Fruit fly (Drosophila melanogaster) whole organism, embryonic: ENCODE data around the gene CG2540.

Source experiments
- Atf6 ChIP-seq: fragments of 200-800 bp; sonication (Bioruptor generic); IDR thresholded peaks from 2 replicates; pipeline ENCODE4 v1.3.6; 2022; ENCODE audit warnings: missing biosample characterization, missing genetic modification characterization
- Bgb ChIP-seq: fragments of 200-800 bp; sonication (Bioruptor generic); IDR thresholded peaks from 2 replicates; pipeline ENCODE4 v1.3.6; 2022; ENCODE audit warnings: missing biosample characterization, missing genetic modification characterization; ENCODE audit not compliant: partially characterized antibody
- C15 ChIP-seq: fragments of 200-800 bp; sonication (Bioruptor generic); IDR thresholded peaks from 3 replicates; pipeline ENCODE4 v1.3.6; 2022; ENCODE audit warnings: missing biosample characterization, missing genetic modification characterization
- CG12071 ChIP-seq: fragments of 200-800 bp; sonication (Bioruptor generic); optimal IDR thresholded peaks from 3 replicates; lab custom pipeline; 2018; ENCODE audit warnings: missing biosample characterization, mild to moderate bottlenecking, missing genetic modification characterization
- CG1647 ChIP-seq: fragments of 200-800 bp; sonication (Bioruptor generic); optimal IDR thresholded peaks from 3 replicates; lab custom pipeline; 2016; ENCODE audit warnings: missing biosample characterization, missing genetic modification characterization
- CG17568 ChIP-seq: fragments of 200-800 bp; sonication (Bioruptor generic); optimal IDR thresholded peaks from 2 replicates; lab custom pipeline; 2018; ENCODE audit warnings: missing biosample characterization, mild to moderate bottlenecking, missing genetic modification characterization, moderate library complexity
- CG2120 ChIP-seq: fragments of 200-800 bp; sonication (Bioruptor generic); optimal IDR thresholded peaks from 3 replicates; lab custom pipeline; 2016; ENCODE audit warnings: missing biosample characterization, missing genetic modification characterization
- CG34376 ChIP-seq: fragments of 200-800 bp; sonication (Bioruptor generic); optimal IDR thresholded peaks from 2 replicates; lab custom pipeline; 2018; ENCODE audit warnings: missing biosample characterization, mild to moderate bottlenecking, missing genetic modification characterization
- CG3995 ChIP-seq: fragments of 200-800 bp; sonication (Bioruptor generic); optimal IDR thresholded peaks from 3 replicates; lab custom pipeline; 2016; ENCODE audit warnings: missing biosample characterization, missing genetic modification characterization
- CG43689 ChIP-seq: fragments of 200-800 bp; sonication (Bioruptor generic); IDR thresholded peaks from 2 replicates; pipeline ENCODE4 v1.3.6; 2022; ENCODE audit warnings: missing biosample characterization, missing genetic modification characterization
- CG4404 ChIP-seq: fragments of 200-800 bp; sonication (Bioruptor generic); IDR thresholded peaks from 2 replicates; pipeline ENCODE4 v1.3.6; 2022; ENCODE audit warnings: missing biosample characterization, missing genetic modification characterization
- CG4820 ChIP-seq: fragments of 200-800 bp; sonication (Bioruptor generic); optimal IDR thresholded peaks from 3 replicates; lab custom pipeline; 2016; ENCODE audit warnings: missing biosample characterization, missing genetic modification characterization
- CG5953 ChIP-seq: fragments of 200-800 bp; sonication (Bioruptor generic); IDR thresholded peaks from 2 replicates; pipeline ENCODE4 v1.3.6; 2022; ENCODE audit warnings: missing biosample characterization, missing genetic modification characterization
- CG6683 ChIP-seq: fragments of 200-800 bp; sonication (Bioruptor generic); optimal IDR thresholded peaks from 2 replicates; lab custom pipeline; 2017; ENCODE audit warnings: missing biosample characterization, mild to moderate bottlenecking, missing genetic modification characterization, missing genetic modification reagents
- CG6813 ChIP-seq: fragments of 200-800 bp; sonication (Bioruptor generic); optimal IDR thresholded peaks from 2 replicates; lab custom pipeline; 2017; ENCODE audit warnings: missing biosample characterization, missing genetic modification characterization, mild to moderate bottlenecking, moderate library complexity, missing genetic modification reagents
- CG7963 ChIP-seq: fragments of 200-800 bp; sonication (Bioruptor generic); IDR thresholded peaks from 3 replicates; pipeline ENCODE4 v1.3.6; 2022; ENCODE audit warnings: missing biosample characterization, missing genetic modification characterization; ENCODE audit not compliant: partially characterized antibody
- CG7987 ChIP-seq: fragments of 200-800 bp; sonication (Bioruptor generic); optimal IDR thresholded peaks from 2 replicates; lab custom pipeline; 2018; ENCODE audit warnings: missing biosample characterization, mild to moderate bottlenecking, missing genetic modification characterization, moderate library complexity
- CG9727 ChIP-seq: fragments of 200-800 bp; sonication (Bioruptor generic); optimal IDR thresholded peaks from 3 replicates; lab custom pipeline; 2017; ENCODE audit warnings: missing biosample characterization, mild to moderate bottlenecking, missing genetic modification characterization
- CG9817 ChIP-seq: fragments of 200-800 bp; sonication (Bioruptor generic); optimal IDR thresholded peaks from 2 replicates; lab custom pipeline; 2018; ENCODE audit warnings: missing biosample characterization, mild to moderate bottlenecking, missing genetic modification characterization, moderate library complexity
- CTCF ChIP-seq: fragments of 200-800 bp; sonication (Bioruptor generic); optimal IDR thresholded peaks from 2 replicates; lab custom pipeline; 2017; ENCODE audit warnings: missing biosample characterization, mild to moderate bottlenecking, missing genetic modification characterization, moderate library complexity
- Deaf1 ChIP-seq: fragments of 200-800 bp; optimal IDR thresholded peaks from 3 replicates; lab custom pipeline; 2019; ENCODE audit warnings: missing biosample characterization, mild to moderate bottlenecking, missing genetic modification characterization, moderate library complexity
- E2f1 ChIP-seq: fragments of 200-800 bp; sonication (Bioruptor generic); IDR thresholded peaks from 2 replicates; pipeline ENCODE4 v1.3.6; 2022; ENCODE audit warnings: missing biosample characterization, missing genetic modification characterization
- Ets65A ChIP-seq: fragments of 200-800 bp; sonication (Bioruptor generic); peaks from one replicate; lab custom pipeline; 2016; ENCODE audit warnings: missing biosample characterization, missing genetic modification characterization
- Fer1 ChIP-seq: fragments of 200-800 bp; sonication (Bioruptor generic); optimal IDR thresholded peaks from 2 replicates; lab custom pipeline; 2017; ENCODE audit warnings: missing biosample characterization, mild to moderate bottlenecking, missing genetic modification characterization
- Hey ChIP-seq: fragments of 200-800 bp; sonication (Bioruptor generic); optimal IDR thresholded peaks from 3 replicates; lab custom pipeline; 2018; ENCODE audit warnings: missing biosample characterization, mild to moderate bottlenecking, missing genetic modification characterization
- Hmr ChIP-seq: fragments of 200-800 bp; sonication (Bioruptor generic); optimal IDR thresholded peaks from 3 replicates; lab custom pipeline; 2017; ENCODE audit warnings: mild to moderate bottlenecking, missing biosample characterization, missing genetic modification reagents, missing genetic modification characterization
- Hr78 ChIP-seq, 2 experiments: fragments of 200-800 bp in 1 of 2; fragments of >200 bp in 1 of 2; sonication (Bioruptor generic) in 1 of 2; optimal IDR thresholded peaks; 2 replicates each; lab custom pipeline; 2017 to 2019; ENCODE audit warnings: missing biosample characterization in 2 of 2, missing genetic modification characterization in 2 of 2, mild to moderate bottlenecking in 1 of 2, moderate library complexity in 1 of 2
- Hsf ChIP-seq: fragments of 200-800 bp; sonication (Bioruptor generic); optimal IDR thresholded peaks from 3 replicates; lab custom pipeline; 2016; ENCODE audit warnings: missing biosample characterization, missing genetic modification characterization
- MTF-1 ChIP-seq: fragments of 200-800 bp; sonication (Bioruptor generic); optimal IDR thresholded peaks from 2 replicates; lab custom pipeline; 2018; ENCODE audit warnings: missing biosample characterization, mild to moderate bottlenecking, missing genetic modification characterization, borderline replicate concordance
- Optix ChIP-seq: fragments of 200-800 bp; sonication (Bioruptor generic); IDR thresholded peaks from 3 replicates; pipeline ENCODE4 v1.3.6; 2022; ENCODE audit warnings: missing biosample characterization, missing genetic modification characterization
- Rfx ChIP-seq: fragments of 200-800 bp; sonication (Bioruptor generic); IDR thresholded peaks from 2 replicates; pipeline ENCODE4 v1.3.6; 2022; ENCODE audit warnings: missing biosample characterization, missing genetic modification characterization
- Sox100B ChIP-seq: fragments of 200-800 bp; sonication (Bioruptor generic); optimal IDR thresholded peaks from 3 replicates; lab custom pipeline; 2018; ENCODE audit warnings: missing biosample characterization, mild to moderate bottlenecking, missing genetic modification characterization
- Sry-δ ChIP-seq: fragments of 200-800 bp; sonication (Bioruptor generic); optimal IDR thresholded peaks from 2 replicates; lab custom pipeline; 2016; ENCODE audit warnings: missing biosample characterization, missing genetic modification characterization
- Xbp1 ChIP-seq: fragments of 200-800 bp; sonication (Bioruptor generic); optimal IDR thresholded peaks from 3 replicates; lab custom pipeline; 2016; ENCODE audit warnings: missing biosample characterization, mild to moderate bottlenecking, missing genetic modification characterization
- az2 ChIP-seq: fragments of 200-800 bp; sonication (Bioruptor generic); optimal IDR thresholded peaks from 3 replicates; lab custom pipeline; 2016; ENCODE audit warnings: missing biosample characterization, missing genetic modification characterization
- cg ChIP-seq: fragments of 200-800 bp; sonication (Bioruptor generic); optimal IDR thresholded peaks from 3 replicates; lab custom pipeline; 2019; ENCODE audit warnings: missing biosample characterization, mild to moderate bottlenecking, missing genetic modification characterization, moderate library complexity
- chinmo ChIP-seq: fragments of 200-800 bp; sonication (Bioruptor generic); IDR thresholded peaks from 4 replicates; pipeline ENCODE4 v1.3.6; 2022; ENCODE audit warnings: missing biosample characterization, missing genetic modification characterization; ENCODE audit not compliant: partially characterized antibody
- cwo ChIP-seq: fragments of 200-800 bp; sonication (Bioruptor generic); optimal IDR thresholded peaks from 3 replicates; lab custom pipeline; 2017; ENCODE audit warnings: missing biosample characterization, missing genetic modification characterization, mild to moderate bottlenecking, moderate library complexity, missing genetic modification reagents
- dimm ChIP-seq: fragments of 200-800 bp; sonication (Bioruptor generic); IDR thresholded peaks from 2 replicates; pipeline ENCODE4 v1.3.6; 2022; ENCODE audit warnings: missing biosample characterization, missing genetic modification characterization
- en ChIP-seq: fragments of 200-800 bp; sonication (Bioruptor generic); optimal IDR thresholded peaks from 2 replicates; lab custom pipeline; 2016; ENCODE audit warnings: missing biosample characterization, missing genetic modification characterization
- lola ChIP-seq, 3 experiments: fragments of >200 bp in 2 of 3; fragments of 200-800 bp in 1 of 3; sonication (Bioruptor generic) in 1 of 3; optimal IDR thresholded peaks; 2 replicates each; lab custom pipeline; 2017 to 2019; ENCODE audit warnings: missing biosample characterization in 3 of 3, missing genetic modification characterization in 3 of 3, mild to moderate bottlenecking in 1 of 3, moderate library complexity in 1 of 3
- maf-S ChIP-seq: fragments of 200-800 bp; sonication (Bioruptor generic); optimal IDR thresholded peaks from 2 replicates; lab custom pipeline; 2016; ENCODE audit warnings: missing biosample characterization, missing genetic modification characterization
- sc ChIP-seq, 3 experiments: fragments of >200 bp in 2 of 3; fragments of 200-800 bp in 1 of 3; sonication (Bioruptor generic) in 1 of 3; optimal IDR thresholded peaks; 2 replicates in 2 of 3; 3 replicates in 1 of 3; lab custom pipeline; 2017; ENCODE audit warnings: mild to moderate bottlenecking in 1 of 3, missing biosample characterization in 1 of 3, missing genetic modification characterization in 1 of 3, missing genetic modification reagents in 1 of 3
- sens ChIP-seq: fragments of 200-800 bp; sonication (Bioruptor generic); peaks from one replicate; lab custom pipeline; 2016; ENCODE audit warnings: missing biosample characterization, missing genetic modification characterization
- sqz ChIP-seq: fragments of 200-800 bp; sonication (Bioruptor generic); optimal IDR thresholded peaks from 3 replicates; lab custom pipeline; 2018; ENCODE audit warnings: missing biosample characterization, mild to moderate bottlenecking, missing genetic modification characterization
- wek ChIP-seq: fragments of 200-800 bp; sonication (Bioruptor generic); optimal IDR thresholded peaks from 3 replicates; lab custom pipeline; 2018; ENCODE audit warnings: missing biosample characterization, mild to moderate bottlenecking, missing genetic modification characterization, moderate library complexity
- zen ChIP-seq: fragments of 200-800 bp; sonication (Bioruptor generic); optimal IDR thresholded peaks from 3 replicates; lab custom pipeline; 2018; ENCODE audit warnings: missing biosample characterization, mild to moderate bottlenecking, missing genetic modification characterization, moderate library complexity

CG2540 gene

DNA sequence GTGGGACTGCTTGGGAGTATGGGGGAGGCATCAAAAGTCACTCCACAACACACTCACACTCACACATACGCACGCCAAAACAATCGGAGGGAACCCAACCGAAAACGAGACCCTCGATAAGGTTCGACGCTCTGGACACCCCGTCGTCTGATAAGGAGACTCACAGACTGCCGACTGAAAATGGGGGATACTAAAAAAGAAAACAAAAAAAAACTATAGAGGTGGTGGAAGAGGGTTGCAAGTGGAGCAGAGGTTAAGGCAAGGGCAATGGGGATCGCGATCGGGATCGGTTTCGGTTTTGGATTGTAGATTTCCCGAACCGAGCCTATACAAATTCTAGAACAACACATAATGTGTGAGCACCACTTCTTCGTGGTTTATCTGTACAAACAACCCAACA lies 39.0 kb downstream of the CG2540 start (continued):
- TF ChIP-seq CG7987 (GFP tag; lab: Kevin White, UChicago) (no peak), dimm (no peak), Ets65A (GFP tag; lab: Kevin White, UChicago) (peak; percentile 38), CG7963 (no peak), CG6813 (GFP tag; lab: Kevin White, UChicago) (no peak), Bgb (GFP tag; lab: Robert Waterston, UW) (no peak), CG5953 (no peak), sqz (GFP tag; lab: Kevin White, UChicago) (peak; percentile 60), Sox100B (no peak), CG2120 (GFP tag; lab: Kevin White, UChicago) (no peak), CG9817 (tag; lab: Kevin White, UChicago) (no peak), MTF-1 (GFP tag; lab: Kevin White, UChicago) (no peak), sens (no peak), C15 (GFP tag; lab: Robert Waterston, UW) (no peak), chinmo (GFP tag; lab: Robert Waterston, UW) (0 out of 4 replicates have a peak, but pooled peaks have one; percentile 54), Optix (GFP tag; lab: Robert Waterston, UW) (no peak), Xbp1 (GFP tag; lab: Kevin White, UChicago) (no peak), CG12071 (no peak), CG3995 (GFP tag; lab: Kevin White, UChicago) (no peak), Sry-δ (GFP tag; lab: Kevin White, UChicago) (no peak), az2 (GFP tag; lab: Kevin White, UChicago) (no peak), cwo (peak; percentile 66), CG9727 (GFP tag; lab: Kevin White, UChicago) (no peak), Hmr (GFP tag; lab: Kevin White, UChicago) (peak; percentile 1), CG6683 (GFP tag; lab: Kevin White, UChicago) (no peak), Atf6 (GFP tag; lab: Robert Waterston, UW) (no peak), CG4820 (GFP tag; lab: Kevin White, UChicago) (no peak), wek (GFP tag; lab: Kevin White, UChicago) (no peak), Rfx (GFP tag; lab: Robert Waterston, UW) (0 out of 2 replicates have a peak, but pooled peaks have one; percentile 14), sc (optimal IDR thresholded peaks at IDR 0.05; lab: Kevin White, UChicago) (no peak), sc (GFP tag; optimal IDR thresholded peaks at IDR 0.05; lab: Kevin White, UChicago) (no peak), CG17568 (GFP tag; lab: Kevin White, UChicago) (no peak), en (GFP tag; lab: Kevin White, UChicago) (no peak), CTCF (GFP tag; lab: Kevin White, UChicago) (no peak), CG34376 (GFP tag; lab: Kevin White, UChicago) (peak; percentile 80), cg (GFP tag; lab: Kevin White, UChicago) (peak; percentile 43), CG1647 (GFP tag; lab: Kevin White, UChicago) (no peak), CG43689 (GFP tag; lab: Robert Waterston, UW) (no peak), Fer1 (no peak), Hsf (GFP tag; lab: Kevin White, UChicago) (no peak), Hr78 (GFP tag; optimal IDR thresholded peaks at IDR 0.05; lab: Kevin White, UChicago) (peak in 1 of 2 experiments; percentile 85), zen (tag; lab: Kevin White, UChicago) (no peak), CG4404 (GFP tag; lab: Robert Waterston, UW) (no peak), lola (GFP tag; optimal IDR thresholded peaks at IDR 0.05; lab: Kevin White, UChicago) (no peak), Deaf1 (tag; lab: Kevin White, UChicago) (peak; percentile 59), E2f1 (GFP tag; lab: Robert Waterston, UW) (no peak), Hey (tag; lab: Kevin White, UChicago) (peak; percentile 2), maf-S (no peak)
- TF ChIP-seq, all 482 proteins: peak for 19
